Worm (Caenorhabditis elegans) whole organism, young adult: ENCODE measurements around the gene F44E5.1.
A peak's percentile ranks its signal among the peaks of the same experiment; 100 is the strongest.

Experiments
- B0019.2 ChIP-seq: fragments of 200-800 bp; sonication (Bioruptor generic); conservative IDR thresholded peaks from 2 replicates; pipeline ENCODE4 v1.3.6; 2022; ENCODE audit warnings: missing genetic modification reagents, missing genetic modification characterization, missing compliant biosample characterization
- B0261.1 ChIP-seq: sonication (generic microtip); optimal IDR thresholded peaks from 2 replicates; lab custom pipeline; 2016; ENCODE audit warnings: mild to moderate bottlenecking, missing genetic modification characterization, moderate library complexity, missing compliant biosample characterization
- B0336.3 ChIP-seq: fragments of 200-800 bp; sonication (Bioruptor generic); IDR thresholded peaks from 2 replicates; pipeline ENCODE4 v1.3.6; 2022; ENCODE audit warnings: missing genetic modification characterization, missing compliant biosample characterization
- F10E7.11 ChIP-seq: sonication (generic microtip); optimal IDR thresholded peaks from 2 replicates; lab custom pipeline; 2017; ENCODE audit warnings: mild to moderate bottlenecking, missing genetic modification characterization, moderate library complexity, missing compliant biosample characterization
- F22D6.2 ChIP-seq: sonication (generic microtip); optimal IDR thresholded peaks from 2 replicates; lab custom pipeline; 2016; ENCODE audit warnings: mild to moderate bottlenecking, missing genetic modification characterization, missing compliant biosample characterization
- F23B12.7 ChIP-seq: sonication (generic microtip); optimal IDR thresholded peaks from 2 replicates; lab custom pipeline; 2017; ENCODE audit warnings: missing genetic modification characterization, mild to moderate bottlenecking, missing compliant biosample characterization, antibody characterized with exemption, moderate library complexity; ENCODE audit not compliant: insufficient read depth
- F49E8.2 ChIP-seq: sonication (generic microtip); optimal IDR thresholded peaks from 3 replicates; lab custom pipeline; 2017; ENCODE audit warnings: missing genetic modification characterization, mild to moderate bottlenecking, missing compliant biosample characterization, antibody characterized with exemption, moderate library complexity; ENCODE audit not compliant: insufficient read depth
- F52B5.7 ChIP-seq: sonication (generic microtip); optimal IDR thresholded peaks from 2 replicates; lab custom pipeline; 2016; ENCODE audit warnings: mild to moderate bottlenecking, missing genetic modification characterization, missing compliant biosample characterization
- Y53F4B.3 ChIP-seq: fragments of 200-800 bp; sonication (Bioruptor generic); IDR thresholded peaks from 2 replicates; pipeline ENCODE4 v1.3.6; 2022; ENCODE audit warnings: missing genetic modification reagents, missing genetic modification characterization, missing compliant biosample characterization
- Y56A3A.18 ChIP-seq: fragments of 200-800 bp; sonication (Bioruptor generic); IDR thresholded peaks from 2 replicates; pipeline ENCODE4 v1.3.6; 2022; ENCODE audit warnings: missing genetic modification reagents, missing genetic modification characterization, missing compliant biosample characterization
- Y67H2A.10 ChIP-seq: fragments of 200-800 bp; sonication (Bioruptor generic); conservative IDR thresholded peaks from 2 replicates; pipeline ENCODE4 v1.3.6; 2022; ENCODE audit warnings: missing genetic modification reagents, missing genetic modification characterization, missing compliant biosample characterization
- Y79H2A.3 ChIP-seq: fragments of 200-800 bp; sonication (Bioruptor generic); conservative IDR thresholded peaks from 2 replicates; pipeline ENCODE4 v1.3.6; 2022; ENCODE audit warnings: missing genetic modification reagents, missing genetic modification characterization, missing compliant biosample characterization
- akir-1 ChIP-seq: fragments of 200-800 bp; sonication (Bioruptor generic); optimal IDR thresholded peaks from 2 replicates; lab custom pipeline; 2018; ENCODE audit warnings: mild to moderate bottlenecking, missing genetic modification characterization, moderate library complexity, missing compliant biosample characterization
- ama-1 ChIP-seq, 3 experiments: fragments of 150-350 bp in 1 of 3; sonication (generic microtip) in 2 of 3; optimal IDR thresholded peaks; 2 replicates each; lab custom pipeline; 2014 to 2018; ENCODE audit warnings: missing biosample characterization in 2 of 3, missing genetic modification characterization in 2 of 3, missing genetic modification reagents in 2 of 3
- aptf-3 ChIP-seq: fragments of 200-800 bp; sonication (Bioruptor generic); IDR thresholded peaks from 2 replicates; pipeline ENCODE4 v1.3.6; 2022; ENCODE audit warnings: missing genetic modification characterization, missing compliant biosample characterization
- athp-1 ChIP-seq: sonication (generic microtip); optimal IDR thresholded peaks from 2 replicates; lab custom pipeline; 2017; ENCODE audit warnings: mild to moderate bottlenecking, missing genetic modification characterization, missing compliant biosample characterization
- attf-5 ChIP-seq: fragments of 200-800 bp; sonication (Bioruptor generic); optimal IDR thresholded peaks from 2 replicates; lab custom pipeline; 2018; ENCODE audit warnings: mild to moderate bottlenecking, missing genetic modification characterization, missing compliant biosample characterization
- ccch-3 ChIP-seq: fragments of 200-800 bp; sonication (Bioruptor generic); optimal IDR thresholded peaks from 2 replicates; lab custom pipeline; 2018; ENCODE audit warnings: mild to moderate bottlenecking, missing genetic modification characterization, missing compliant biosample characterization
- cebp-1 ChIP-seq, 2 experiments: fragments of 200-800 bp in 1 of 2; sonication (Bioruptor generic) in 1 of 2; sonication (generic microtip) in 1 of 2; IDR thresholded peaks in 1 of 2; optimal IDR thresholded peaks in 1 of 2; 2 replicates each; pipeline versions ENCODE4 v1.3.6 to Lab custom; 2017 to 2022; ENCODE audit warnings: missing compliant biosample characterization in 2 of 2, missing genetic modification characterization in 2 of 2, mild to moderate bottlenecking in 1 of 2, missing genetic modification reagents in 1 of 2, moderate library complexity in 1 of 2
- cebp-2 ChIP-seq: fragments of 200-800 bp; sonication (Bioruptor generic); IDR thresholded peaks from 2 replicates; pipeline ENCODE4 v1.3.6; 2022; ENCODE audit warnings: missing genetic modification characterization, missing compliant biosample characterization
- ceh-40 ChIP-seq: fragments of 200-800 bp; sonication (Bioruptor generic); IDR thresholded peaks from 2 replicates; pipeline ENCODE4 v1.3.6; 2022; ENCODE audit warnings: missing genetic modification characterization, missing compliant biosample characterization
- ceh-58 ChIP-seq: fragments of 200-800 bp; sonication (Bioruptor generic); IDR thresholded peaks from 2 replicates; pipeline ENCODE4 v1.3.6; 2022; ENCODE audit warnings: missing genetic modification characterization, missing compliant biosample characterization
- dpff-1 ChIP-seq: sonication (generic microtip); optimal IDR thresholded peaks from 2 replicates; lab custom pipeline; 2017; ENCODE audit warnings: mild to moderate bottlenecking, missing genetic modification characterization, missing compliant biosample characterization
- egrh-3 ChIP-seq: fragments of 200-800 bp; sonication (Bioruptor generic); IDR thresholded peaks from 2 replicates; pipeline ENCODE4 v1.3.6; 2022; ENCODE audit warnings: missing genetic modification reagents, missing genetic modification characterization, missing compliant biosample characterization
- ekl-4 ChIP-seq: fragments of 200-800 bp; sonication (Bioruptor generic); IDR thresholded peaks from 2 replicates; pipeline ENCODE4 v1.3.6; 2022; ENCODE audit warnings: missing genetic modification reagents, missing genetic modification characterization, missing compliant biosample characterization
- fkh-3 ChIP-seq: sonication (generic microtip); optimal IDR thresholded peaks from 2 replicates; lab custom pipeline; 2016; ENCODE audit warnings: mild to moderate bottlenecking, missing genetic modification characterization, missing compliant biosample characterization
- gei-17 ChIP-seq: fragments of 200-800 bp; sonication (Bioruptor generic); optimal IDR thresholded peaks from 2 replicates; lab custom pipeline; 2018; ENCODE audit warnings: mild to moderate bottlenecking, missing genetic modification characterization, missing compliant biosample characterization
- hlh-12 ChIP-seq: sonication (generic microtip); optimal IDR thresholded peaks from 2 replicates; lab custom pipeline; 2016; ENCODE audit warnings: missing genetic modification characterization, missing compliant biosample characterization
- hmg-1.2 ChIP-seq: fragments of 200-800 bp; sonication (Bioruptor generic); IDR thresholded peaks from 2 replicates; pipeline ENCODE4 v1.3.6; 2022; ENCODE audit warnings: missing genetic modification reagents, missing genetic modification characterization, missing compliant biosample characterization
- lin-35 ChIP-seq, 3 experiments: fragments of 150-350 bp in 2 of 3; sonication (generic microtip) in 1 of 3; optimal IDR thresholded peaks; 2 replicates each; lab custom pipeline; 2014 to 2018; ENCODE audit warnings: missing biosample characterization in 3 of 3, missing genetic modification characterization in 3 of 3, missing genetic modification reagents in 3 of 3
- lsl-1 ChIP-seq: fragments of 200-800 bp; sonication (Bioruptor generic); optimal IDR thresholded peaks from 2 replicates; lab custom pipeline; 2018; ENCODE audit warnings: mild to moderate bottlenecking, missing genetic modification characterization, moderate library complexity, missing compliant biosample characterization
- lsy-27 ChIP-seq: sonication (generic microtip); optimal IDR thresholded peaks from 2 replicates; lab custom pipeline; 2017; ENCODE audit warnings: missing genetic modification characterization, mild to moderate bottlenecking, missing compliant biosample characterization, antibody characterized with exemption, missing genotype, borderline replicate concordance; ENCODE audit not compliant: insufficient read depth
- madf-3 ChIP-seq: fragments of 200-800 bp; sonication (Bioruptor generic); IDR thresholded peaks from 2 replicates; pipeline ENCODE4 v1.3.6; 2022; ENCODE audit warnings: missing genetic modification reagents, missing genetic modification characterization, missing compliant biosample characterization
- mcd-1 ChIP-seq: fragments of 200-800 bp; sonication (Bioruptor generic); IDR thresholded peaks from 2 replicates; pipeline ENCODE4 v1.3.6; 2022; ENCODE audit warnings: missing genetic modification reagents, missing genetic modification characterization, missing compliant biosample characterization
- nfya-2 ChIP-seq: fragments of 200-800 bp; sonication (Bioruptor generic); IDR thresholded peaks from 2 replicates; pipeline ENCODE4 v1.3.6; 2022; ENCODE audit warnings: missing genetic modification reagents, missing genetic modification characterization, missing compliant biosample characterization
- nhr-179 ChIP-seq: sonication (generic microtip); optimal IDR thresholded peaks from 2 replicates; lab custom pipeline; 2016; ENCODE audit warnings: mild to moderate bottlenecking, missing genetic modification characterization, missing compliant biosample characterization
- rec-8 ChIP-seq, 2 experiments: sonication (generic microtip); optimal IDR thresholded peaks; 2 replicates each; lab custom pipeline; 2016; ENCODE audit warnings: mild to moderate bottlenecking in 2 of 2, missing genetic modification characterization in 2 of 2, missing genetic modification reagents in 2 of 2, missing genotype in 2 of 2, missing biosample characterization in 1 of 2, missing compliant biosample characterization in 1 of 2, moderate library complexity in 1 of 2
- sdz-38 ChIP-seq: sonication (generic microtip); optimal IDR thresholded peaks from 2 replicates; lab custom pipeline; 2016; ENCODE audit warnings: missing genotype, missing genetic modification characterization, missing compliant biosample characterization
- snpc-1.3 ChIP-seq: sonication (generic microtip); optimal IDR thresholded peaks from 2 replicates; lab custom pipeline; 2017; ENCODE audit warnings: missing genetic modification characterization, mild to moderate bottlenecking, missing compliant biosample characterization, antibody characterized with exemption, moderate library complexity, missing genotype, missing genetic modification reagents; ENCODE audit not compliant: insufficient read depth
- snpc-3.4 ChIP-seq: sonication (generic microtip); optimal IDR thresholded peaks from 2 replicates; lab custom pipeline; 2017; ENCODE audit warnings: missing genetic modification characterization, mild to moderate bottlenecking, missing compliant biosample characterization, antibody characterized with exemption, moderate library complexity, missing genotype, missing genetic modification reagents
- snpc-4 ChIP-seq, 5 experiments: fragments of 150-350 bp in 1 of 5; sonication (generic microtip) in 4 of 5; optimal IDR thresholded peaks; 2 replicates each; lab custom pipeline; 2014 to 2018; ENCODE audit warnings: missing genetic modification characterization in 5 of 5, missing biosample characterization in 3 of 5, antibody characterized with exemption in 2 of 5, mild to moderate bottlenecking in 2 of 5, missing compliant biosample characterization in 2 of 5, missing genotype in 2 of 5, moderate library complexity in 2 of 5, missing genetic modification reagents in 1 of 5
- tbp1 ChIP-seq: fragments of 200-800 bp; sonication (Bioruptor generic); optimal IDR thresholded peaks from 2 replicates; lab custom pipeline; 2018; ENCODE audit warnings: mild to moderate bottlenecking, missing genetic modification characterization, missing compliant biosample characterization
- zfh-2 ChIP-seq: fragments of 200-800 bp; sonication (Bioruptor generic); conservative IDR thresholded peaks from 2 replicates; pipeline ENCODE4 v1.3.6; 2022; ENCODE audit warnings: missing genetic modification reagents, missing genetic modification characterization, missing compliant biosample characterization
- ztf-26 ChIP-seq: sonication (generic microtip); optimal IDR thresholded peaks from 2 replicates; lab custom pipeline; 2017; ENCODE audit warnings: missing genetic modification characterization, missing compliant biosample characterization

The F44E5.1 gene

ce11 chrII:11727438-11727837, 46.9 kb downstream of the F44E5.1 start:
- TF ChIP-seq akir-1 (GFP tag; lab: Kevin White, UChicago) (no peak), sdz-38 (tag; lab: Kevin White, UChicago) (no peak), dpff-1 (tag; lab: Kevin White, UChicago) (no peak), B0261.1 (tag; lab: Kevin White, UChicago) (no peak), F52B5.7 (tag; lab: Kevin White, UChicago) (no peak), ccch-3 (GFP tag; lab: Kevin White, UChicago) (no peak), snpc-1.3 (tag; lab: Kevin White, UChicago) (no peak), fkh-3 (tag; lab: Kevin White, UChicago) (no peak), F22D6.2 (tag; lab: Kevin White, UChicago) (no peak), ceh-58 (no peak), rec-8 (tag; optimal IDR thresholded peaks at IDR 0.05; lab: Kevin White, UChicago) (no peak), ama-1 (optimal IDR thresholded peaks at IDR 0.05; lab: Kevin White, UChicago) (no peak), ama-1 (GFP tag; optimal IDR thresholded peaks at IDR 0.05; lab: Kevin White, UChicago) (no peak), Y53F4B.3 (no peak), ekl-4 (GFP tag; lab: Robert Waterston, UW) (no peak), F10E7.11 (tag; lab: Kevin White, UChicago) (no peak), lsy-27 (tag; lab: Kevin White, UChicago) (no peak), attf-5 (GFP tag; lab: Kevin White, UChicago) (no peak), nhr-179 (tag; lab: Kevin White, UChicago) (no peak), cebp-2 (GFP tag; lab: Robert Waterston, UW) (no peak)

ce11 chrII:11726470-11727106, 47.8 kb downstream of the F44E5.1 start, which contains the start of gene F13D12.5:
Gene F13D12.5 (plus strand): TSS chrII:11726814.
- TF ChIP-seq gei-17 (GFP tag; lab: Kevin White, UChicago) (no peak), nfya-2 (GFP tag; lab: Robert Waterston, UW) (no peak), Y67H2A.10 (GFP tag; lab: Robert Waterston, UW) (no peak), mcd-1 (GFP tag; lab: Robert Waterston, UW) (peak; percentile 43; the same call in 1 of the 2 replicates), aptf-3 (GFP tag; lab: Robert Waterston, UW) (no peak), lin-35 (GFP tag; optimal IDR thresholded peaks at IDR 0.05; lab: Kevin White, UChicago) (peak in 2 of 3 experiments; percentile 5 to 52), B0336.3 (no peak; the same call in 1 of the 2 replicates), Y56A3A.18 (GFP tag; lab: Robert Waterston, UW) (0 out of 2 replicates have a peak, but pooled peaks have one; percentile 40), madf-3 (GFP tag; lab: Robert Waterston, UW) (peak; percentile 39; the same call in 1 of the 2 replicates), cebp-1 (GFP tag; IDR thresholded peaks at IDR 0.05; lab: Robert Waterston, UW) (no peak), cebp-1 (tag; optimal IDR thresholded peaks at IDR 0.05; lab: Kevin White, UChicago) (peak; percentile 14), tbp1 (GFP tag; lab: Kevin White, UChicago) (peak; percentile 2), zfh-2 (GFP tag; lab: Robert Waterston, UW) (peak; percentile 87), snpc-4 (GFP tag; optimal IDR thresholded peaks at IDR 0.05; lab: Kevin White, UChicago) (no peak), snpc-4 (tag; optimal IDR thresholded peaks at IDR 0.05; lab: Kevin White, UChicago) (peak in 1 of 4 experiments; percentile 1), F23B12.7 (tag; lab: Kevin White, UChicago) (no peak), B0019.2 (GFP tag; lab: Robert Waterston, UW) (peak; percentile 35; the same call in 1 of the 2 replicates), snpc-3.4 (tag; lab: Kevin White, UChicago) (peak; percentile 71), athp-1 (peak; percentile 32), ceh-40 (GFP tag; lab: Robert Waterston, UW) (no peak), egrh-3 (GFP tag; lab: Robert Waterston, UW) (peak; percentile 86), hlh-12 (tag; lab: Kevin White, UChicago) (no peak), F49E8.2 (no peak), rec-8 (tag; optimal IDR thresholded peaks at IDR 0.05; lab: Kevin White, UChicago) (no peak), hmg-1.2 (GFP tag; lab: Robert Waterston, UW) (peak; percentile 18; the same call in 1 of the 2 replicates), ztf-26 (tag; lab: Kevin White, UChicago) (no peak), ceh-58 (no peak), Y79H2A.3 (GFP tag; lab: Robert Waterston, UW) (no peak), lsl-1 (GFP tag; lab: Kevin White, UChicago) (peak; percentile 94)
